Fruit fly (Drosophila melanogaster) whole organism, embryonic: ENCODE results near the gene CG13367.

Experiments used
- CG10654 ChIP-seq: fragments of 200-800 bp; sonication (Bioruptor generic); optimal IDR thresholded peaks from 2 replicates; lab custom pipeline; 2016; ENCODE audit warnings: missing biosample characterization, missing genetic modification characterization
- fu2 ChIP-seq: fragments of 200-800 bp; sonication (Bioruptor generic); optimal IDR thresholded peaks from 2 replicates; lab custom pipeline; 2016; ENCODE audit warnings: missing biosample characterization, missing genetic modification characterization
- her ChIP-seq: fragments of 200-800 bp; sonication (Bioruptor generic); optimal IDR thresholded peaks from 2 replicates; lab custom pipeline; 2016; ENCODE audit warnings: missing biosample characterization, missing genetic modification characterization
- mld ChIP-seq: fragments of 200-800 bp; sonication (Bioruptor generic); IDR thresholded peaks from 3 replicates; pipeline ENCODE4 v1.3.6; 2022; ENCODE audit warnings: missing biosample characterization, missing genetic modification characterization; ENCODE audit not compliant: partially characterized antibody
- ranshi ChIP-seq: fragments of 200-800 bp; sonication (Bioruptor generic); IDR thresholded peaks from 2 replicates; pipeline ENCODE4 v1.3.6; 2022; ENCODE audit warnings: missing biosample characterization, missing genetic modification characterization
- unc-4 ChIP-seq: fragments of 200-800 bp; sonication (Bioruptor generic); IDR thresholded peaks from 2 replicates; pipeline ENCODE4 v1.3.6; 2022; ENCODE audit warnings: missing biosample characterization, missing genetic modification characterization; ENCODE audit not compliant: partially characterized antibody

dm6 chrX:620102-620430 lies 24.5 kb upstream of the CG13367 start, which contains the start of gene spdi:
- no peak for TF ChIP-seq ranshi (GFP tag; lab: Robert Waterston, UW)
- no peak for TF ChIP-seq fu2
- TF ChIP-seq unc-4 (GFP tag; lab: Robert Waterston, UW): 0 out of 2 replicates have a peak, but pooled peaks have one; percentile 36
- no peak for TF ChIP-seq CG10654 (GFP tag; lab: Kevin White, UChicago)
- TF ChIP-seq her: no peak
- TF ChIP-seq mld (GFP tag; lab: Robert Waterston, UW): no peak
